Worm (Caenorhabditis elegans) whole organism, L4 larva: ENCODE data around the gene Y54G2A.45.
A peak's percentile ranks its signal among the peaks of the same experiment; 100 is the strongest.

Source experiments
- D1046.2 ChIP-seq: fragments of 200-800 bp; sonication (Bioruptor generic); IDR thresholded peaks from 2 replicates; pipeline ENCODE4 v1.3.6; 2022; ENCODE audit warnings: missing genetic modification characterization, missing compliant biosample characterization
- F26F4.8 ChIP-seq: fragments of 200-800 bp; sonication (Bioruptor generic); conservative IDR thresholded peaks from 2 replicates; pipeline ENCODE4 v1.3.6; 2022; ENCODE audit warnings: missing genetic modification characterization, missing compliant biosample characterization
- F37D6.2 ChIP-seq: sonication (generic microtip); optimal IDR thresholded peaks from 2 replicates; lab custom pipeline; 2016; ENCODE audit warnings: mild to moderate bottlenecking, missing genetic modification characterization, missing compliant biosample characterization
- F44E2.7 ChIP-seq: fragments of 200-800 bp; sonication (Bioruptor generic); IDR thresholded peaks from 2 replicates; pipeline ENCODE4 v2.1.2; 2022; ENCODE audit warnings: missing genetic modification characterization, missing compliant biosample characterization
- T20F7.1 ChIP-seq: fragments of 200-800 bp; sonication (Bioruptor generic); optimal IDR thresholded peaks from 2 replicates; lab custom pipeline; 2018; ENCODE audit warnings: mild to moderate bottlenecking, missing genetic modification characterization, missing compliant biosample characterization
- T26A8.4 ChIP-seq: fragments of 200-800 bp; sonication (Bioruptor generic); IDR thresholded peaks from 2 replicates; pipeline ENCODE4 v1.3.6; 2022; ENCODE audit warnings: missing genetic modification characterization, missing compliant biosample characterization
- Y75B8A.6 ChIP-seq: fragments of 200-800 bp; sonication (Bioruptor generic); IDR thresholded peaks from 2 replicates; pipeline ENCODE4 v1.3.6; 2022; ENCODE audit warnings: missing genetic modification reagents, missing genetic modification characterization, missing compliant biosample characterization
- ZK337.2 ChIP-seq: fragments of 200-800 bp; sonication (Bioruptor generic); IDR thresholded peaks from 2 replicates; pipeline ENCODE4 v1.3.6; 2022; ENCODE audit warnings: missing genetic modification reagents, missing genetic modification characterization, missing compliant biosample characterization
- ZK546.5 ChIP-seq, 2 experiments: sonication (generic microtip); optimal IDR thresholded peaks; 2 replicates each; lab custom pipeline; 2017; ENCODE audit warnings: missing biosample characterization in 2 of 2, missing genetic modification characterization in 2 of 2
- arid-1 ChIP-seq: fragments of 200-800 bp; sonication (Bioruptor generic); conservative IDR thresholded peaks from 2 replicates; pipeline ENCODE4 v1.3.6; 2022; ENCODE audit warnings: missing genetic modification reagents, missing genetic modification characterization, missing compliant biosample characterization
- attf-4 ChIP-seq: sonication (generic microtip); optimal IDR thresholded peaks from 3 replicates; lab custom pipeline; 2017; ENCODE audit warnings: missing biosample characterization, missing genetic modification characterization
- ceh-28 ChIP-seq: fragments of 150-350 bp; optimal IDR thresholded peaks from 2 replicates; lab custom pipeline; 2014; ENCODE audit warnings: missing biosample characterization, missing genetic modification reagents, missing genetic modification characterization
- ceh-44 ChIP-seq: fragments of 200-800 bp; sonication (Bioruptor generic); IDR thresholded peaks from 2 replicates; pipeline ENCODE4 v1.3.6; 2022; ENCODE audit warnings: missing genetic modification reagents, missing genetic modification characterization, missing compliant biosample characterization
- ceh-82 ChIP-seq: sonication (generic microtip); optimal IDR thresholded peaks from 2 replicates; lab custom pipeline; 2017; ENCODE audit warnings: missing biosample characterization, missing genetic modification characterization
- ces-1 ChIP-seq: fragments of 150-350 bp; sonication (generic microtip); optimal IDR thresholded peaks from 4 replicates; lab custom pipeline; 2014; ENCODE audit warnings: missing biosample characterization, missing genetic modification reagents, missing genetic modification characterization
- ctbp-1 ChIP-seq: fragments of 200-800 bp; sonication (Bioruptor generic); IDR thresholded peaks from 2 replicates; pipeline ENCODE4 v1.3.6; 2022; ENCODE audit warnings: missing genetic modification reagents, missing genetic modification characterization, missing compliant biosample characterization
- daf-12 ChIP-seq: fragments of 150-350 bp; optimal IDR thresholded peaks from 2 replicates; lab custom pipeline; 2014; ENCODE audit warnings: missing biosample characterization, missing genetic modification reagents, missing genetic modification characterization
- daf-16 ChIP-seq, 3 experiments: sonication (generic microtip); optimal IDR thresholded peaks; 2 replicates each; lab custom pipeline; 2016 to 2017; ENCODE audit warnings: missing genetic modification characterization in 3 of 3, missing genetic modification reagents in 3 of 3, mild to moderate bottlenecking in 2 of 3, missing compliant biosample characterization in 2 of 3, missing biosample characterization in 1 of 3, moderate library complexity in 1 of 3
- dmd-6 ChIP-seq: fragments of 200-800 bp; sonication (Bioruptor generic); IDR thresholded peaks from 2 replicates; pipeline ENCODE4 v1.3.6; 2022; ENCODE audit warnings: missing genetic modification reagents, missing genetic modification characterization, missing compliant biosample characterization
- dmd-8 ChIP-seq: fragments of 200-800 bp; sonication (Bioruptor generic); IDR thresholded peaks from 2 replicates; pipeline ENCODE4 v1.3.6; 2022; ENCODE audit warnings: missing genetic modification characterization, missing compliant biosample characterization
- duxl-1 ChIP-seq: sonication (generic microtip); optimal IDR thresholded peaks from 2 replicates; lab custom pipeline; 2016; ENCODE audit warnings: mild to moderate bottlenecking, missing genetic modification characterization, moderate library complexity, missing compliant biosample characterization; ENCODE audit not compliant: poor library complexity
- hlh-11 ChIP-seq: fragments of 200-800 bp; sonication (Bioruptor generic); optimal IDR thresholded peaks from 2 replicates; lab custom pipeline; 2018; ENCODE audit warnings: mild to moderate bottlenecking, missing genetic modification characterization, missing compliant biosample characterization
- hmg-1.1 ChIP-seq: fragments of 200-800 bp; sonication (Bioruptor generic); IDR thresholded peaks from 2 replicates; pipeline ENCODE4 v1.3.6; 2022; ENCODE audit warnings: missing genetic modification reagents, missing genetic modification characterization, missing compliant biosample characterization
- lim-7 ChIP-seq: fragments of 200-800 bp; sonication (Bioruptor generic); IDR thresholded peaks from 2 replicates; pipeline ENCODE4 v1.3.6; 2022; ENCODE audit warnings: missing genetic modification characterization, missing compliant biosample characterization
- lin-15B ChIP-seq: fragments of 150-350 bp; sonication (generic microtip); optimal IDR thresholded peaks from 3 replicates; lab custom pipeline; 2014; ENCODE audit warnings: missing biosample characterization, missing genetic modification characterization
- lin-29 ChIP-seq: fragments of 200-800 bp; sonication (Bioruptor generic); IDR thresholded peaks from 2 replicates; pipeline ENCODE4 v1.3.6; 2022; ENCODE audit warnings: missing genetic modification reagents, missing genetic modification characterization, missing compliant biosample characterization
- lir-3 ChIP-seq: sonication (generic microtip); optimal IDR thresholded peaks from 2 replicates; lab custom pipeline; 2016; ENCODE audit warnings: mild to moderate bottlenecking, missing genetic modification characterization, missing compliant biosample characterization
- madf-5 ChIP-seq, 2 experiments: fragments of 200-800 bp; sonication (Bioruptor generic); IDR thresholded peaks; 2 replicates each; pipeline ENCODE4 v1.3.6; 2022; ENCODE audit warnings: missing compliant biosample characterization in 2 of 2, missing genetic modification characterization in 2 of 2
- madf-9 ChIP-seq: fragments of 200-800 bp; sonication (Bioruptor generic); conservative IDR thresholded peaks from 2 replicates; pipeline ENCODE4 v1.3.6; 2022; ENCODE audit warnings: missing genetic modification reagents, missing genetic modification characterization, missing compliant biosample characterization
- mep-1 ChIP-seq: fragments of 150-350 bp; sonication (generic microtip); optimal IDR thresholded peaks from 3 replicates; lab custom pipeline; 2014; ENCODE audit warnings: missing biosample characterization, missing genetic modification characterization
- nhr-10 ChIP-seq: fragments of 150-350 bp; optimal IDR thresholded peaks from 2 replicates; lab custom pipeline; 2014; ENCODE audit warnings: missing biosample characterization, missing genetic modification characterization
- nhr-102 ChIP-seq: sonication (generic microtip); optimal IDR thresholded peaks from 2 replicates; lab custom pipeline; 2016; ENCODE audit warnings: mild to moderate bottlenecking, missing genetic modification characterization, moderate library complexity, missing compliant biosample characterization
- nhr-237 ChIP-seq: sonication (generic microtip); optimal IDR thresholded peaks from 2 replicates; lab custom pipeline; 2017; ENCODE audit warnings: missing biosample characterization, missing genetic modification characterization
- nhr-25 ChIP-seq: sonication (generic microtip); optimal IDR thresholded peaks from 2 replicates; lab custom pipeline; 2017; ENCODE audit warnings: missing genetic modification characterization, mild to moderate bottlenecking, missing compliant biosample characterization, antibody characterized with exemption, moderate library complexity, borderline replicate concordance; ENCODE audit not compliant: insufficient read depth
- nhr-41 ChIP-seq: fragments of 200-800 bp; sonication (Bioruptor generic); IDR thresholded peaks from 2 replicates; pipeline ENCODE4 v1.3.6; 2022; ENCODE audit warnings: missing genetic modification reagents, missing genetic modification characterization, missing compliant biosample characterization
- nhr-42 ChIP-seq: fragments of 200-800 bp; sonication (Bioruptor generic); IDR thresholded peaks from 2 replicates; pipeline ENCODE4 v1.3.6; 2022; ENCODE audit warnings: missing genetic modification characterization, missing compliant biosample characterization
- nhr-48 ChIP-seq: sonication (generic microtip); optimal IDR thresholded peaks from 2 replicates; lab custom pipeline; 2016; ENCODE audit warnings: mild to moderate bottlenecking, missing genetic modification characterization, missing compliant biosample characterization
- pqm-1 ChIP-seq: sonication (generic microtip); optimal IDR thresholded peaks from 2 replicates; lab custom pipeline; 2017; ENCODE audit warnings: missing biosample characterization, missing genetic modification characterization
- rbr-2 ChIP-seq: sonication (generic microtip); optimal IDR thresholded peaks from 2 replicates; lab custom pipeline; 2016; ENCODE audit warnings: missing genotype, missing genetic modification characterization, missing compliant biosample characterization
- sdz-12 ChIP-seq: fragments of 200-800 bp; sonication (Bioruptor generic); optimal IDR thresholded peaks from 2 replicates; lab custom pipeline; 2018; ENCODE audit warnings: mild to moderate bottlenecking, missing genetic modification characterization, missing compliant biosample characterization
- snpc-1.2 ChIP-seq: fragments of 200-800 bp; sonication (Bioruptor generic); IDR thresholded peaks from 2 replicates; pipeline ENCODE4 v1.3.6; 2022; ENCODE audit warnings: missing genetic modification reagents, missing genetic modification characterization, missing compliant biosample characterization
- spr-1 ChIP-seq: sonication (generic microtip); optimal IDR thresholded peaks from 2 replicates; lab custom pipeline; 2016; ENCODE audit warnings: mild to moderate bottlenecking, missing genetic modification characterization, missing compliant biosample characterization
- unc-130 ChIP-seq: sonication (generic microtip); optimal IDR thresholded peaks from 2 replicates; lab custom pipeline; 2016; ENCODE audit warnings: missing genetic modification reagents, missing genetic modification characterization, missing compliant biosample characterization
- unc-39 ChIP-seq: sonication (generic microtip); optimal IDR thresholded peaks from 2 replicates; lab custom pipeline; 2017; ENCODE audit warnings: missing biosample characterization, missing genetic modification characterization
- vab-7 ChIP-seq: fragments of 200-800 bp; sonication (Bioruptor generic); IDR thresholded peaks from 2 replicates; pipeline ENCODE4 v1.3.6; 2022; ENCODE audit warnings: missing genetic modification reagents, missing genetic modification characterization, missing compliant biosample characterization
- zag-1 ChIP-seq: fragments of 150-350 bp; optimal IDR thresholded peaks from 2 replicates; lab custom pipeline; 2014; ENCODE audit warnings: missing biosample characterization, missing genetic modification characterization
- zfp-2 ChIP-seq: sonication (generic microtip); optimal IDR thresholded peaks from 2 replicates; lab custom pipeline; 2016; ENCODE audit warnings: mild to moderate bottlenecking, missing genetic modification characterization, missing compliant biosample characterization
- zfp-3 ChIP-seq: fragments of 200-800 bp; sonication (Bioruptor generic); conservative IDR thresholded peaks from 2 replicates; pipeline ENCODE4 v1.3.6; 2022; ENCODE audit warnings: missing genetic modification reagents, missing genetic modification characterization, missing compliant biosample characterization
- zip-11 ChIP-seq: fragments of 200-800 bp; sonication (Bioruptor generic); IDR thresholded peaks from 2 replicates; pipeline ENCODE4 v1.3.6; 2022; ENCODE audit warnings: missing genetic modification characterization, missing compliant biosample characterization
- ztf-7 ChIP-seq: fragments of 150-350 bp; optimal IDR thresholded peaks from 2 replicates; lab custom pipeline; 2014; ENCODE audit warnings: missing biosample characterization, missing genetic modification characterization

Y54G2A.45 gene

ce11 chrIV:2805525-2805924 is at the start of gene Y54G2A.45 (continued):
- TF ChIP-seq nhr-237 = no peak
- TF ChIP-seq pqm-1 (tag; lab: Kevin White, UChicago) = peak; percentile 90
- TF ChIP-seq lir-3 (tag; lab: Kevin White, UChicago) = peak; percentile 48
- TF ChIP-seq ZK546.5 (tag; optimal IDR thresholded peaks at IDR 0.05; lab: Kevin White, UChicago) = no peak
- peak; percentile 20 for TF ChIP-seq F37D6.2
- peak; percentile 72 for TF ChIP-seq spr-1 (tag; lab: Kevin White, UChicago)
- peak; percentile 81 for TF ChIP-seq lim-7 (GFP tag; lab: Robert Waterston, UW)
- TF ChIP-seq mep-1 = peak; percentile 78
- TF ChIP-seq ceh-44 (GFP tag; lab: Robert Waterston, UW) = peak; percentile 80
- no peak for TF ChIP-seq ceh-82
- no peak for TF ChIP-seq lin-29
- peak; percentile 87 for TF ChIP-seq dmd-6 (GFP tag; lab: Robert Waterston, UW)
- TF ChIP-seq rbr-2 (tag; lab: Kevin White, UChicago) = peak; percentile 51
- TF ChIP-seq daf-16 (GFP tag; optimal IDR thresholded peaks at IDR 0.05; lab: Kevin White, UChicago) = peak; percentile 60 to 78
- TF ChIP-seq daf-16 (tag; optimal IDR thresholded peaks at IDR 0.05; lab: Kevin White, UChicago) = peak; percentile 89
- peak; percentile 69; the same call in 1 of the 2 replicates for TF ChIP-seq nhr-42 (GFP tag; lab: Robert Waterston, UW)
- TF ChIP-seq Y75B8A.6 (GFP tag; lab: Robert Waterston, UW) = peak; percentile 57; the same call in 1 of the 2 replicates
- TF ChIP-seq zfp-2 (tag; lab: Kevin White, UChicago) = peak; percentile 8
- TF ChIP-seq ces-1 = no peak
- no peak for TF ChIP-seq nhr-25 (tag; lab: Kevin White, UChicago)
- no peak for TF ChIP-seq nhr-10
- peak; percentile 88 for TF ChIP-seq D1046.2 (GFP tag; lab: Robert Waterston, UW)
- peak; percentile 78 for TF ChIP-seq snpc-1.2 (GFP tag; lab: Robert Waterston, UW)
- peak; percentile 84 for TF ChIP-seq nhr-48
- TF ChIP-seq madf-5 (GFP tag; IDR thresholded peaks at IDR 0.05; lab: Robert Waterston, UW) = peak; percentile 47 to 76; a peak in 3 of 4 replicates
- peak; percentile 38 for TF ChIP-seq duxl-1 (tag; lab: Kevin White, UChicago)
- TF ChIP-seq hmg-1.1 (GFP tag; lab: Robert Waterston, UW) = peak; percentile 63; the same call in 1 of the 2 replicates
- peak; percentile 90 for TF ChIP-seq F26F4.8 (GFP tag; lab: Robert Waterston, UW)
- peak; percentile 52; the same call in 1 of the 2 replicates for TF ChIP-seq nhr-41 (GFP tag; lab: Robert Waterston, UW)
- TF ChIP-seq F44E2.7 (GFP tag; lab: Robert Waterston, UW) = 0 out of 2 replicates have a peak, but pooled peaks have one; percentile 28
- peak; percentile 78 for TF ChIP-seq arid-1 (GFP tag; lab: Robert Waterston, UW)
- TF ChIP-seq daf-12 (tag; lab: Kevin White, UChicago) = no peak
- TF ChIP-seq T26A8.4 (GFP tag; lab: Robert Waterston, UW) = peak; percentile 60
- no peak for TF ChIP-seq ceh-28 (tag; lab: Kevin White, UChicago)
- TF ChIP-seq nhr-102 (tag; lab: Kevin White, UChicago) = peak; percentile 83
- TF ChIP-seq unc-39 (tag; lab: Kevin White, UChicago) = no peak
- no peak for TF ChIP-seq lin-15B (tag; lab: Kevin White, UChicago)
- no peak for TF ChIP-seq ztf-7 (tag; lab: Kevin White, UChicago)
- TF ChIP-seq zip-11 = no peak
- peak; percentile 89 for TF ChIP-seq madf-9 (GFP tag; lab: Robert Waterston, UW)
- TF ChIP-seq T20F7.1 (GFP tag; lab: Kevin White, UChicago) = no peak
- TF ChIP-seq hlh-11 (tag; lab: Kevin White, UChicago) = peak; percentile 85
- TF ChIP-seq sdz-12 = no peak
- peak; percentile 74; the same call in 1 of the 2 replicates for TF ChIP-seq ctbp-1 (GFP tag; lab: Robert Waterston, UW)
- no peak for TF ChIP-seq zfp-3 (GFP tag; lab: Robert Waterston, UW)
- peak; percentile 77; the same call in 1 of the 2 replicates for TF ChIP-seq dmd-8 (GFP tag; lab: Robert Waterston, UW)
- peak; percentile 65 for TF ChIP-seq unc-130 (GFP tag; lab: Kevin White, UChicago)
- TF ChIP-seq vab-7 (GFP tag; lab: Robert Waterston, UW) = peak; percentile 84
- TF ChIP-seq attf-4 = no peak
- TF ChIP-seq zag-1 (tag; lab: Kevin White, UChicago) = no peak
- TF ChIP-seq ZK337.2 (GFP tag; lab: Robert Waterston, UW) = peak; percentile 51; the same call in 1 of the 2 replicates
